Fruit fly (Drosophila melanogaster) whole organism, wandering third instar larva: ENCODE results near the gene plum.

Experiments used
- Abd-B ChIP-seq: fragments of >200 bp; optimal IDR thresholded peaks from 2 replicates; lab custom pipeline; 2017; ENCODE audit warnings: missing biosample characterization, missing genetic modification characterization
- CG9705 ChIP-seq: fragments of 200-800 bp; sonication (Bioruptor generic); optimal IDR thresholded peaks from 2 replicates; lab custom pipeline; 2018; ENCODE audit warnings: missing biosample characterization, mild to moderate bottlenecking, missing genetic modification characterization
- Dfd ChIP-seq: fragments of >200 bp; optimal IDR thresholded peaks from 2 replicates; lab custom pipeline; 2017; ENCODE audit warnings: missing biosample characterization, missing genetic modification characterization
- Dif ChIP-seq: fragments of 200-275, 200-300 bp; sonication (Bioruptor generic); optimal IDR thresholded peaks from 2 replicates; lab custom pipeline; 2018; ENCODE audit warnings: missing biosample characterization, missing genetic modification characterization; ENCODE audit not compliant: partially characterized antibody
- GATAd ChIP-seq: sonication (Bioruptor generic); optimal IDR thresholded peaks from 2 replicates; lab custom pipeline; 2016; ENCODE audit warnings: missing biosample characterization, missing genetic modification characterization
- HLH106 ChIP-seq: fragments of 200-800 bp; optimal IDR thresholded peaks from 3 replicates; lab custom pipeline; 2019; ENCODE audit warnings: missing biosample characterization, mild to moderate bottlenecking, missing genetic modification characterization, moderate library complexity
- Hnf4 ChIP-seq: fragments of 200-800 bp; sonication (Bioruptor generic); optimal IDR thresholded peaks from 2 replicates; lab custom pipeline; 2016; ENCODE audit warnings: missing biosample characterization, mild to moderate bottlenecking, missing genetic modification characterization
- Hr78 ChIP-seq: fragments of >200 bp; optimal IDR thresholded peaks from 2 replicates; lab custom pipeline; 2017; ENCODE audit warnings: missing biosample characterization, missing genetic modification characterization
- Hr83 ChIP-seq: fragments of 200-300 bp; sonication (Bioruptor generic); optimal IDR thresholded peaks from 2 replicates; lab custom pipeline; 2016; ENCODE audit warnings: missing biosample characterization, mild to moderate bottlenecking, missing genetic modification characterization, moderate library complexity; ENCODE audit not compliant: poor library complexity, severe bottlenecking
- Jra ChIP-seq: sonication (Bioruptor generic); optimal IDR thresholded peaks from 2 replicates; lab custom pipeline; 2016; ENCODE audit warnings: missing biosample characterization, missing genetic modification characterization
- Mio ChIP-seq: sonication (Bioruptor generic); optimal IDR thresholded peaks from 2 replicates; lab custom pipeline; 2016; ENCODE audit warnings: missing biosample characterization, missing genetic modification characterization
- Myc ChIP-seq: fragments of >200 bp; optimal IDR thresholded peaks from 2 replicates; lab custom pipeline; 2017
- N ChIP-seq: fragments of >200 bp; optimal IDR thresholded peaks from 2 replicates; lab custom pipeline; 2018; ENCODE audit warnings: missing biosample characterization, missing external identifiers, missing genetic modification characterization
- OdsH ChIP-seq: fragments of 200-800 bp; sonication (Bioruptor generic); optimal IDR thresholded peaks from 2 replicates; lab custom pipeline; 2016; ENCODE audit warnings: missing biosample characterization, mild to moderate bottlenecking, missing genetic modification characterization
- Rel ChIP-seq, 2 experiments: fragments of 200-800 bp; sonication (Bioruptor generic) in 1 of 2; optimal IDR thresholded peaks; 2 replicates in 1 of 2; 3 replicates in 1 of 2; lab custom pipeline; 2016 to 2019; ENCODE audit warnings: mild to moderate bottlenecking in 2 of 2, missing biosample characterization in 2 of 2, missing genetic modification characterization in 2 of 2, moderate library complexity in 1 of 2
- Vsx2 ChIP-seq: fragments of 200-300, 225-300 bp; sonication (Bioruptor generic); optimal IDR thresholded peaks from 2 replicates; lab custom pipeline; 2018; ENCODE audit warnings: missing biosample characterization, missing genetic modification characterization; ENCODE audit not compliant: partially characterized antibody
- br ChIP-seq: fragments of 200-800 bp; sonication (Bioruptor generic); optimal IDR thresholded peaks from 2 replicates; lab custom pipeline; 2016; ENCODE audit warnings: missing biosample characterization, missing genetic modification characterization
- brk ChIP-seq: fragments of 200-800 bp; sonication (Bioruptor generic); optimal IDR thresholded peaks from 2 replicates; lab custom pipeline; 2016; ENCODE audit warnings: missing biosample characterization, mild to moderate bottlenecking, missing genetic modification characterization
- dmrt93B ChIP-seq: fragments of 200-800 bp; sonication (Bioruptor generic); optimal IDR thresholded peaks from 2 replicates; lab custom pipeline; 2018; ENCODE audit warnings: missing biosample characterization, mild to moderate bottlenecking, missing genetic modification characterization
- dsf ChIP-seq: sonication (Bioruptor generic); optimal IDR thresholded peaks from 2 replicates; lab custom pipeline; 2016; ENCODE audit warnings: missing biosample characterization, missing genetic modification characterization, borderline replicate concordance
- foxo ChIP-seq, 2 experiments: fragments of 200-800 bp; sonication (Bioruptor generic); optimal IDR thresholded peaks; 2 replicates in 1 of 2; 3 replicates in 1 of 2; lab custom pipeline; 2016 to 2017; ENCODE audit warnings: missing biosample characterization in 2 of 2, missing genetic modification characterization in 2 of 2
- fru ChIP-seq: fragments of 200-800 bp; sonication (Bioruptor generic); optimal IDR thresholded peaks from 3 replicates; lab custom pipeline; 2016; ENCODE audit warnings: missing biosample characterization, mild to moderate bottlenecking, missing genetic modification characterization
- h ChIP-seq: fragments of 200-800 bp; sonication (Bioruptor generic); optimal IDR thresholded peaks from 3 replicates; lab custom pipeline; 2016; ENCODE audit warnings: missing biosample characterization, mild to moderate bottlenecking, missing genetic modification characterization
- lola ChIP-seq: fragments of >200 bp; optimal IDR thresholded peaks from 2 replicates; lab custom pipeline; 2017; ENCODE audit warnings: missing biosample characterization, missing genetic modification characterization
- psq ChIP-seq: fragments of 200-800 bp; sonication (Bioruptor generic); optimal IDR thresholded peaks from 3 replicates; lab custom pipeline; 2017; ENCODE audit warnings: missing biosample characterization, mild to moderate bottlenecking, missing genetic modification characterization, moderate library complexity
- rgr ChIP-seq: fragments of 200-800 bp; sonication (Bioruptor generic); optimal IDR thresholded peaks from 3 replicates; lab custom pipeline; 2016; ENCODE audit warnings: missing biosample characterization, mild to moderate bottlenecking, missing genetic modification characterization
- usp ChIP-seq: fragments of >200 bp; optimal IDR thresholded peaks from 2 replicates; lab custom pipeline; 2017; ENCODE audit warnings: missing biosample characterization, missing genetic modification characterization
- woc ChIP-seq: sonication (Bioruptor generic); optimal IDR thresholded peaks from 2 replicates; lab custom pipeline; 2016; ENCODE audit warnings: missing biosample characterization, mild to moderate bottlenecking, missing genetic modification characterization

The plum gene

dm6 chr3R:26484511-26484910, 50.5 kb downstream of the plum start:
- TF ChIP-seq usp (GFP tag; lab: Kevin White, UChicago): no peak
- TF ChIP-seq h: peak; percentile 41
- TF ChIP-seq HLH106 (tag; lab: Kevin White, UChicago): peak; percentile 19
- TF ChIP-seq Hr83 (GFP tag; lab: Kevin White, UChicago): no peak
- no peak for TF ChIP-seq dsf (GFP tag; lab: Kevin White, UChicago)
- TF ChIP-seq rgr (GFP tag; lab: Kevin White, UChicago): no peak
- TF ChIP-seq fru (GFP tag; lab: Kevin White, UChicago): peak; percentile 46
- TF ChIP-seq CG9705 (GFP tag; lab: Kevin White, UChicago): no peak
- peak; percentile 13 for TF ChIP-seq psq (GFP tag; lab: Kevin White, UChicago)
- TF ChIP-seq br (GFP tag; lab: Kevin White, UChicago): peak; percentile 5
- TF ChIP-seq foxo (GFP tag; optimal IDR thresholded peaks at IDR 0.05; lab: Kevin White, UChicago): peak in 1 of 2 experiments; percentile 24
- TF ChIP-seq, all 38 proteins: peak for 6

- peak; percentile 31 for TF ChIP-seq fru (GFP tag; lab: Kevin White, UChicago)
- peak; percentile 24 for TF ChIP-seq h
- TF ChIP-seq HLH106 (tag; lab: Kevin White, UChicago): peak; percentile 9
- no peak for TF ChIP-seq Jra (GFP tag; lab: Kevin White, UChicago)
- peak; percentile 1 for TF ChIP-seq psq (GFP tag; lab: Kevin White, UChicago)
- TF ChIP-seq foxo (GFP tag; optimal IDR thresholded peaks at IDR 0.05; lab: Kevin White, UChicago): peak in 1 of 2 experiments; percentile 40
- TF ChIP-seq N: no peak
- TF ChIP-seq brk: no peak
- TF ChIP-seq rgr (GFP tag; lab: Kevin White, UChicago): peak; percentile 13
- no peak for TF ChIP-seq woc
- TF ChIP-seq CG9705 (GFP tag; lab: Kevin White, UChicago): no peak
- no peak for TF ChIP-seq Rel (GFP tag; optimal IDR thresholded peaks at IDR 0.05; lab: Kevin White, UChicago)
- no peak for TF ChIP-seq Rel (tag; optimal IDR thresholded peaks at IDR 0.05; lab: Kevin White, UChicago)
- TF ChIP-seq Mio (GFP tag; lab: Kevin White, UChicago): no peak
Observed at dm6 chr3R:26483657-26484056, 51.4 kb downstream of the plum start.

- TF ChIP-seq foxo (GFP tag; optimal IDR thresholded peaks at IDR 0.05; lab: Kevin White, UChicago): no peak
- TF ChIP-seq Hr83 (GFP tag; lab: Kevin White, UChicago): no peak
- TF ChIP-seq Rel (GFP tag; optimal IDR thresholded peaks at IDR 0.05; lab: Kevin White, UChicago): no peak
- no peak for TF ChIP-seq Rel (tag; optimal IDR thresholded peaks at IDR 0.05; lab: Kevin White, UChicago)
- TF ChIP-seq dsf (GFP tag; lab: Kevin White, UChicago): no peak
- TF ChIP-seq OdsH (GFP tag; lab: Kevin White, UChicago): no peak
- TF ChIP-seq Myc (lab: Kevin White, UChicago): no peak
- no peak for TF ChIP-seq Vsx2 (GFP tag; lab: Kevin White, UChicago)
- no peak for TF ChIP-seq Mio (GFP tag; lab: Kevin White, UChicago)
- TF ChIP-seq Hnf4 (GFP tag; lab: Kevin White, UChicago): no peak
- TF ChIP-seq Hr78 (GFP tag; lab: Kevin White, UChicago): no peak
- TF ChIP-seq rgr (GFP tag; lab: Kevin White, UChicago): no peak
- no peak for TF ChIP-seq HLH106 (tag; lab: Kevin White, UChicago)
- no peak for TF ChIP-seq Dfd (GFP tag; lab: Kevin White, UChicago)
- TF ChIP-seq usp (GFP tag; lab: Kevin White, UChicago): no peak
- no peak for TF ChIP-seq Abd-B (GFP tag; lab: Kevin White, UChicago)
- TF ChIP-seq CG9705 (GFP tag; lab: Kevin White, UChicago): no peak
- TF ChIP-seq, all 38 proteins: peak for 0
Observed at dm6 chr3R:26481231-26481630, 53.8 kb downstream of the plum start.

dm6 chr3R:26480362-26480761, 54.7 kb downstream of the plum start:
- peak; percentile 14 for TF ChIP-seq Dfd (GFP tag; lab: Kevin White, UChicago)
- no peak for TF ChIP-seq dmrt93B (GFP tag; lab: Kevin White, UChicago)
- TF ChIP-seq Dif (GFP tag; lab: Kevin White, UChicago): no peak
- TF ChIP-seq, all 38 proteins: peak for 1

dm6 chr3R:26479208-26479607, 55.8 kb downstream of the plum start:
- no peak for TF ChIP-seq Jra (GFP tag; lab: Kevin White, UChicago)
- no peak for TF ChIP-seq dmrt93B (GFP tag; lab: Kevin White, UChicago)
- no peak for TF ChIP-seq lola (GFP tag; lab: Kevin White, UChicago)
- TF ChIP-seq Mio (GFP tag; lab: Kevin White, UChicago): no peak
- no peak for TF ChIP-seq Hr83 (GFP tag; lab: Kevin White, UChicago)
- no peak for TF ChIP-seq woc
- TF ChIP-seq Rel (GFP tag; optimal IDR thresholded peaks at IDR 0.05; lab: Kevin White, UChicago): no peak
- TF ChIP-seq Rel (tag; optimal IDR thresholded peaks at IDR 0.05; lab: Kevin White, UChicago): no peak
- TF ChIP-seq N: no peak
- TF ChIP-seq Hr78 (GFP tag; lab: Kevin White, UChicago): no peak
- no peak for TF ChIP-seq dsf (GFP tag; lab: Kevin White, UChicago)
- TF ChIP-seq Dfd (GFP tag; lab: Kevin White, UChicago): no peak
- no peak for TF ChIP-seq h
- no peak for TF ChIP-seq GATAd (GFP tag; lab: Kevin White, UChicago)
- TF ChIP-seq Hnf4 (GFP tag; lab: Kevin White, UChicago): no peak
- no peak for TF ChIP-seq fru (GFP tag; lab: Kevin White, UChicago)
